Worm (Caenorhabditis elegans) whole organism, L4 larva: ENCODE data around the gene C53C11.5.

Source experiments
- F26F4.8 ChIP-seq: fragments of 200-800 bp; sonication (Bioruptor generic); conservative IDR thresholded peaks from 2 replicates; pipeline ENCODE4 v1.3.6; 2022; ENCODE audit warnings: missing genetic modification characterization, missing compliant biosample characterization
- F37D6.2 ChIP-seq: sonication (generic microtip); optimal IDR thresholded peaks from 2 replicates; lab custom pipeline; 2016; ENCODE audit warnings: mild to moderate bottlenecking, missing genetic modification characterization, missing compliant biosample characterization
- F44E2.7 ChIP-seq: fragments of 200-800 bp; sonication (Bioruptor generic); IDR thresholded peaks from 2 replicates; pipeline ENCODE4 v2.1.2; 2022; ENCODE audit warnings: missing genetic modification characterization, missing compliant biosample characterization
- R02D3.7 ChIP-seq: fragments of 150-350 bp; sonication (generic microtip); optimal IDR thresholded peaks from 3 replicates; lab custom pipeline; 2014; ENCODE audit warnings: missing biosample characterization, missing genetic modification characterization
- Y105C5A.15 ChIP-seq: fragments of 200-800 bp; sonication (Bioruptor generic); IDR thresholded peaks from 2 replicates; pipeline ENCODE4 v1.3.6; 2022; ENCODE audit warnings: missing genetic modification characterization, missing compliant biosample characterization
- Y5F2A.4 ChIP-seq: fragments of 200-800 bp; sonication (Bioruptor generic); optimal IDR thresholded peaks from 2 replicates; lab custom pipeline; 2018; ENCODE audit warnings: mild to moderate bottlenecking, missing genetic modification characterization, missing compliant biosample characterization
- Y75B8A.6 ChIP-seq: fragments of 200-800 bp; sonication (Bioruptor generic); IDR thresholded peaks from 2 replicates; pipeline ENCODE4 v1.3.6; 2022; ENCODE audit warnings: missing genetic modification reagents, missing genetic modification characterization, missing compliant biosample characterization
- aha-1 ChIP-seq: fragments of 150-350 bp; peaks from one replicate; lab custom pipeline; 2014; ENCODE audit warnings: missing biosample characterization, missing genetic modification characterization
- aly-2 ChIP-seq: sonication (generic microtip); optimal IDR thresholded peaks from 2 replicates; lab custom pipeline; 2018; ENCODE audit warnings: missing biosample characterization, missing genetic modification characterization
- attf-4 ChIP-seq: sonication (generic microtip); optimal IDR thresholded peaks from 3 replicates; lab custom pipeline; 2017; ENCODE audit warnings: missing biosample characterization, missing genetic modification characterization
- ceh-20 ChIP-seq: fragments of 200-800 bp; sonication (Bioruptor generic); IDR thresholded peaks from 2 replicates; pipeline ENCODE4 v1.3.6; 2022; ENCODE audit warnings: missing genetic modification reagents, missing genetic modification characterization, missing compliant biosample characterization
- ceh-32 ChIP-seq: sonication (generic microtip); optimal IDR thresholded peaks from 2 replicates; lab custom pipeline; 2016; ENCODE audit warnings: mild to moderate bottlenecking, missing genetic modification characterization, missing compliant biosample characterization; ENCODE audit not compliant: poor library complexity
- ceh-44 ChIP-seq: fragments of 200-800 bp; sonication (Bioruptor generic); IDR thresholded peaks from 2 replicates; pipeline ENCODE4 v1.3.6; 2022; ENCODE audit warnings: missing genetic modification reagents, missing genetic modification characterization, missing compliant biosample characterization
- daf-16 ChIP-seq, 3 experiments: sonication (generic microtip); optimal IDR thresholded peaks; 2 replicates each; lab custom pipeline; 2016 to 2017; ENCODE audit warnings: missing genetic modification characterization in 3 of 3, missing genetic modification reagents in 3 of 3, mild to moderate bottlenecking in 2 of 3, missing compliant biosample characterization in 2 of 3, missing biosample characterization in 1 of 3, moderate library complexity in 1 of 3
- daf-8 ChIP-seq: fragments of 200-800 bp; sonication (Bioruptor generic); IDR thresholded peaks from 2 replicates; pipeline ENCODE4 v1.3.6; 2022; ENCODE audit warnings: missing genetic modification characterization, missing compliant biosample characterization
- dmd-6 ChIP-seq: fragments of 200-800 bp; sonication (Bioruptor generic); IDR thresholded peaks from 2 replicates; pipeline ENCODE4 v1.3.6; 2022; ENCODE audit warnings: missing genetic modification reagents, missing genetic modification characterization, missing compliant biosample characterization
- duxl-1 ChIP-seq: sonication (generic microtip); optimal IDR thresholded peaks from 2 replicates; lab custom pipeline; 2016; ENCODE audit warnings: mild to moderate bottlenecking, missing genetic modification characterization, moderate library complexity, missing compliant biosample characterization; ENCODE audit not compliant: poor library complexity
- dve-1 ChIP-seq: sonication (generic microtip); optimal IDR thresholded peaks from 2 replicates; lab custom pipeline; 2017; ENCODE audit warnings: antibody characterized with exemption, mild to moderate bottlenecking, missing genetic modification characterization, missing compliant biosample characterization; ENCODE audit not compliant: insufficient read depth
- egl-27 ChIP-seq: sonication (generic microtip); optimal IDR thresholded peaks from 3 replicates; lab custom pipeline; 2017; ENCODE audit warnings: missing biosample characterization, missing genetic modification reagents, missing genetic modification characterization
- hlh-11 ChIP-seq: fragments of 200-800 bp; sonication (Bioruptor generic); optimal IDR thresholded peaks from 2 replicates; lab custom pipeline; 2018; ENCODE audit warnings: mild to moderate bottlenecking, missing genetic modification characterization, missing compliant biosample characterization
- hmg-1.1 ChIP-seq: fragments of 200-800 bp; sonication (Bioruptor generic); IDR thresholded peaks from 2 replicates; pipeline ENCODE4 v1.3.6; 2022; ENCODE audit warnings: missing genetic modification reagents, missing genetic modification characterization, missing compliant biosample characterization
- lin-29 ChIP-seq: fragments of 200-800 bp; sonication (Bioruptor generic); IDR thresholded peaks from 2 replicates; pipeline ENCODE4 v1.3.6; 2022; ENCODE audit warnings: missing genetic modification reagents, missing genetic modification characterization, missing compliant biosample characterization
- lsy-2 ChIP-seq, 2 experiments: fragments of 150-350 bp in 1 of 2; sonication (generic microtip) in 1 of 2; optimal IDR thresholded peaks; 2 replicates each; lab custom pipeline; 2014 to 2017; ENCODE audit warnings: missing biosample characterization in 2 of 2, missing genetic modification characterization in 2 of 2
- madf-9 ChIP-seq: fragments of 200-800 bp; sonication (Bioruptor generic); conservative IDR thresholded peaks from 2 replicates; pipeline ENCODE4 v1.3.6; 2022; ENCODE audit warnings: missing genetic modification reagents, missing genetic modification characterization, missing compliant biosample characterization
- mep-1 ChIP-seq: fragments of 150-350 bp; sonication (generic microtip); optimal IDR thresholded peaks from 3 replicates; lab custom pipeline; 2014; ENCODE audit warnings: missing biosample characterization, missing genetic modification characterization
- mes-2 ChIP-seq: sonication (generic microtip); optimal IDR thresholded peaks from 2 replicates; lab custom pipeline; 2016; ENCODE audit warnings: missing genotype, mild to moderate bottlenecking, missing genetic modification characterization, missing compliant biosample characterization; ENCODE audit not compliant: poor library complexity, severe bottlenecking
- mxl-3 ChIP-seq: fragments of 200-800 bp; sonication (Bioruptor generic); optimal IDR thresholded peaks from 2 replicates; lab custom pipeline; 2018; ENCODE audit warnings: mild to moderate bottlenecking, missing genetic modification characterization, missing compliant biosample characterization
- nhr-10 ChIP-seq: fragments of 150-350 bp; optimal IDR thresholded peaks from 2 replicates; lab custom pipeline; 2014; ENCODE audit warnings: missing biosample characterization, missing genetic modification characterization
- nhr-111 ChIP-seq: fragments of 200-800 bp; sonication (Bioruptor generic); optimal IDR thresholded peaks from 2 replicates; lab custom pipeline; 2018; ENCODE audit warnings: mild to moderate bottlenecking, missing genetic modification characterization, missing compliant biosample characterization
- nhr-237 ChIP-seq: sonication (generic microtip); optimal IDR thresholded peaks from 2 replicates; lab custom pipeline; 2017; ENCODE audit warnings: missing biosample characterization, missing genetic modification characterization
- nhr-77 ChIP-seq: fragments of 150-350 bp; optimal IDR thresholded peaks from 2 replicates; lab custom pipeline; 2014; ENCODE audit warnings: missing biosample characterization, missing genetic modification characterization
- pqm-1 ChIP-seq: sonication (generic microtip); optimal IDR thresholded peaks from 2 replicates; lab custom pipeline; 2017; ENCODE audit warnings: missing biosample characterization, missing genetic modification characterization
- saeg-2 ChIP-seq: fragments of 200-800 bp; sonication (Bioruptor generic); IDR thresholded peaks from 2 replicates; pipeline ENCODE4 v1.3.6; 2022; ENCODE audit warnings: missing genetic modification reagents, missing genetic modification characterization, missing compliant biosample characterization
- sdz-12 ChIP-seq: fragments of 200-800 bp; sonication (Bioruptor generic); optimal IDR thresholded peaks from 2 replicates; lab custom pipeline; 2018; ENCODE audit warnings: mild to moderate bottlenecking, missing genetic modification characterization, missing compliant biosample characterization
- spr-3 ChIP-seq: fragments of 200-800 bp; sonication (Bioruptor generic); optimal IDR thresholded peaks from 2 replicates; lab custom pipeline; 2018; ENCODE audit warnings: mild to moderate bottlenecking, missing genetic modification characterization, missing compliant biosample characterization
- tra-1 ChIP-seq: fragments of 200-800 bp; sonication (Bioruptor generic); IDR thresholded peaks from 2 replicates; pipeline ENCODE4 v1.3.6; 2022; ENCODE audit warnings: missing genetic modification reagents, missing genetic modification characterization, missing compliant biosample characterization
- unc-39 ChIP-seq: sonication (generic microtip); optimal IDR thresholded peaks from 2 replicates; lab custom pipeline; 2017; ENCODE audit warnings: missing biosample characterization, missing genetic modification characterization
- unc-62 ChIP-seq, 3 experiments: fragments of 150-350 bp in 1 of 3; sonication (generic microtip); optimal IDR thresholded peaks in 2 of 3; peaks in 1 of 3; 1 replicate in 1 of 3; 2 replicates in 2 of 3; lab custom pipeline; 2014 to 2017; ENCODE audit warnings: missing biosample characterization in 3 of 3, missing genetic modification characterization in 3 of 3, missing genetic modification reagents in 3 of 3, missing genotype in 1 of 3
- vab-7 ChIP-seq: fragments of 200-800 bp; sonication (Bioruptor generic); IDR thresholded peaks from 2 replicates; pipeline ENCODE4 v1.3.6; 2022; ENCODE audit warnings: missing genetic modification reagents, missing genetic modification characterization, missing compliant biosample characterization
- ztf-7 ChIP-seq: fragments of 150-350 bp; optimal IDR thresholded peaks from 2 replicates; lab custom pipeline; 2014; ENCODE audit warnings: missing biosample characterization, missing genetic modification characterization

Gene C53C11.5

ce11 chrX:17324954-17325353, 8.9 kb upstream of the C53C11.5 start:
- no peak for TF ChIP-seq attf-4 (tag; lab: Kevin White, UChicago)
- no peak for TF ChIP-seq unc-39 (tag; lab: Kevin White, UChicago)
- no peak for TF ChIP-seq Y105C5A.15 (GFP tag; lab: Robert Waterston, UW)
- no peak for TF ChIP-seq vab-7
- TF ChIP-seq saeg-2, result no peak
- no peak for TF ChIP-seq nhr-10 (tag; lab: Kevin White, UChicago)
- TF ChIP-seq aha-1 (tag; lab: Kevin White, UChicago), result no peak
- TF ChIP-seq lin-29 (GFP tag; lab: Robert Waterston, UW), result no peak
- TF ChIP-seq F26F4.8 (GFP tag; lab: Robert Waterston, UW), result no peak
- no peak for TF ChIP-seq tra-1 (GFP tag; lab: Robert Waterston, UW)
- no peak for TF ChIP-seq madf-9 (GFP tag; lab: Robert Waterston, UW)
- TF ChIP-seq Y5F2A.4 (GFP tag; lab: Kevin White, UChicago), result no peak

ce11 chrX:17327226-17327625, 6.6 kb upstream of the C53C11.5 start:
- TF ChIP-seq egl-27 (tag; lab: Kevin White, UChicago), result no peak
- TF ChIP-seq Y75B8A.6, result no peak
- TF ChIP-seq nhr-111 (GFP tag; lab: Kevin White, UChicago), result no peak
- TF ChIP-seq nhr-237, result no peak
- TF ChIP-seq aly-2 (tag; lab: Kevin White, UChicago), result no peak
- no peak for TF ChIP-seq aha-1 (tag; lab: Kevin White, UChicago)
- TF ChIP-seq mes-2 (tag; lab: Kevin White, UChicago), result no peak
- no peak for TF ChIP-seq spr-3 (GFP tag; lab: Kevin White, UChicago)

- TF ChIP-seq pqm-1 (tag; lab: Kevin White, UChicago), result peak; percentile 40
- TF ChIP-seq mxl-3, result peak; percentile 38
- no peak for TF ChIP-seq dmd-6 (GFP tag; lab: Robert Waterston, UW)
- TF ChIP-seq aha-1 (tag; lab: Kevin White, UChicago), result peak; percentile 63
- peak; percentile 29 for TF ChIP-seq hlh-11 (tag; lab: Kevin White, UChicago)
- no peak for TF ChIP-seq daf-16 (GFP tag; optimal IDR thresholded peaks at IDR 0.05; lab: Kevin White, UChicago)
- TF ChIP-seq daf-16 (tag; optimal IDR thresholded peaks at IDR 0.05; lab: Kevin White, UChicago), result peak; percentile 45
- TF ChIP-seq F44E2.7 (GFP tag; lab: Robert Waterston, UW), result no peak
These were observed 4.8 kb upstream of the C53C11.5 start for ce11 chrX:17329075-17329474.

ce11 chrX:17330574-17330973, 3.3 kb upstream of the C53C11.5 start:
- TF ChIP-seq dve-1 (tag; lab: Kevin White, UChicago) (peak; percentile 1), R02D3.7 (no peak), duxl-1 (tag; lab: Kevin White, UChicago) (no peak), daf-16 (GFP tag; optimal IDR thresholded peaks at IDR 0.05; lab: Kevin White, UChicago) (no peak), daf-16 (tag; optimal IDR thresholded peaks at IDR 0.05; lab: Kevin White, UChicago) (peak; percentile 54), unc-62 (GFP tag; optimal IDR thresholded peaks at IDR 0.05 in 1 of 2; lab: Kevin White, UChicago) (peak in 1 of 2 experiments; percentile 38), unc-62 (tag; optimal IDR thresholded peaks at IDR 0.05; lab: Kevin White, UChicago) (no peak), mep-1 (no peak), ztf-7 (tag; lab: Kevin White, UChicago) (no peak), ceh-32 (tag; lab: Kevin White, UChicago) (no peak), F37D6.2 (tag; lab: Kevin White, UChicago) (no peak), hmg-1.1 (GFP tag; lab: Robert Waterston, UW) (no peak), F26F4.8 (GFP tag; lab: Robert Waterston, UW) (no peak), vab-7 (no peak), nhr-77 (tag; lab: Kevin White, UChicago) (no peak), ceh-20 (GFP tag; lab: Robert Waterston, UW) (no peak), ceh-44 (GFP tag; lab: Robert Waterston, UW) (no peak), daf-8 (GFP tag; lab: Robert Waterston, UW) (no peak), sdz-12 (no peak), lsy-2 (tag; optimal IDR thresholded peaks at IDR 0.05; lab: Kevin White, UChicago) (no peak), hlh-11 (tag; lab: Kevin White, UChicago) (no peak)
